Worm (Caenorhabditis elegans) whole organism, L4 larva: ENCODE results near the gene clec-196.

Experiments
- ama-1 ChIP-seq: fragments of 150-350 bp; optimal IDR thresholded peaks from 2 replicates; lab custom pipeline; 2014; ENCODE audit warnings: inconsistent platforms, mixed read lengths
- mdl-1 ChIP-seq, 2 experiments: fragments of 150-350 bp in 1 of 2; sonication (generic microtip) in 1 of 2; optimal IDR thresholded peaks; 2 replicates each; lab custom pipeline; 2014 to 2017; ENCODE audit warnings: missing biosample characterization in 2 of 2, missing genetic modification characterization in 2 of 2
- nhr-111 ChIP-seq: fragments of 200-800 bp; sonication (Bioruptor generic); optimal IDR thresholded peaks from 2 replicates; lab custom pipeline; 2018; ENCODE audit warnings: mild to moderate bottlenecking, missing genetic modification characterization, missing compliant biosample characterization
- nhr-28 ChIP-seq: fragments of 150-350 bp; optimal IDR thresholded peaks from 2 replicates; lab custom pipeline; 2014; ENCODE audit warnings: missing biosample characterization, missing genetic modification characterization
- spr-3 ChIP-seq: fragments of 200-800 bp; sonication (Bioruptor generic); optimal IDR thresholded peaks from 2 replicates; lab custom pipeline; 2018; ENCODE audit warnings: mild to moderate bottlenecking, missing genetic modification characterization, missing compliant biosample characterization
- unc-130 ChIP-seq: sonication (generic microtip); optimal IDR thresholded peaks from 2 replicates; lab custom pipeline; 2016; ENCODE audit warnings: missing genetic modification reagents, missing genetic modification characterization, missing compliant biosample characterization
- unc-62 ChIP-seq, 3 experiments: fragments of 150-350 bp in 1 of 3; sonication (generic microtip); optimal IDR thresholded peaks in 2 of 3; peaks in 1 of 3; 1 replicate in 1 of 3; 2 replicates in 2 of 3; lab custom pipeline; 2014 to 2017; ENCODE audit warnings: missing biosample characterization in 3 of 3, missing genetic modification characterization in 3 of 3, missing genetic modification reagents in 3 of 3, missing genotype in 1 of 3

ce11 chrIV:17267304-17267891 lies 9.4 kb upstream of the clec-196 start:
- TF ChIP-seq unc-130 (GFP tag; lab: Kevin White, UChicago) (no peak), nhr-111 (GFP tag; lab: Kevin White, UChicago) (no peak), mdl-1 (tag; optimal IDR thresholded peaks at IDR 0.05; lab: Kevin White, UChicago) (no peak), unc-62 (GFP tag; optimal IDR thresholded peaks at IDR 0.05 in 1 of 2; lab: Kevin White, UChicago) (peak in 1 of 2 experiments; percentile 96), unc-62 (tag; optimal IDR thresholded peaks at IDR 0.05; lab: Kevin White, UChicago) (no peak), nhr-28 (tag; lab: Kevin White, UChicago) (no peak), spr-3 (GFP tag; lab: Kevin White, UChicago) (no peak), ama-1 (no peak)
